Fruit fly (Drosophila melanogaster) whole organism, embryonic: ENCODE data around the gene Wdr62.

Experiments used
- Asciz ChIP-seq: fragments of 200-800 bp; sonication (Bioruptor generic); optimal IDR thresholded peaks from 2 replicates; lab custom pipeline; 2017; ENCODE audit warnings: missing biosample characterization, mild to moderate bottlenecking, missing genetic modification characterization, missing genetic modification reagents
- B-H1 ChIP-seq: fragments of 200-800 bp; sonication (Bioruptor generic); IDR thresholded peaks from 3 replicates; pipeline ENCODE4 v1.3.6; 2022; ENCODE audit warnings: missing biosample characterization, missing genetic modification characterization
- Blimp-1 ChIP-seq: fragments of 200-800 bp; sonication (Bioruptor generic); optimal IDR thresholded peaks from 3 replicates; lab custom pipeline; 2018; ENCODE audit warnings: missing biosample characterization, missing genetic modification characterization, mild to moderate bottlenecking, moderate library complexity, missing genetic modification reagents
- CG10209 ChIP-seq: fragments of 200-800 bp; sonication (Bioruptor generic); optimal IDR thresholded peaks from 3 replicates; lab custom pipeline; 2017; ENCODE audit warnings: missing biosample characterization, mild to moderate bottlenecking, missing genetic modification characterization, missing genetic modification reagents
- CG10267 ChIP-seq: fragments of 200-800 bp; sonication (Bioruptor generic); optimal IDR thresholded peaks from 2 replicates; lab custom pipeline; 2018; ENCODE audit warnings: missing biosample characterization, mild to moderate bottlenecking, missing genetic modification characterization, moderate library complexity
- CG10274 ChIP-seq: fragments of 200-800 bp; sonication (Bioruptor generic); optimal IDR thresholded peaks from 3 replicates; lab custom pipeline; 2017; ENCODE audit warnings: missing biosample characterization, mild to moderate bottlenecking, missing genetic modification characterization
- CG14050 ChIP-seq: fragments of 200-800 bp; sonication (Bioruptor generic); IDR thresholded peaks from 3 replicates; pipeline ENCODE4 v1.3.6; 2022; ENCODE audit warnings: missing biosample characterization, missing genetic modification characterization
- CG1602 ChIP-seq: fragments of 200-800 bp; sonication (Bioruptor generic); optimal IDR thresholded peaks from 3 replicates; lab custom pipeline; 2016; ENCODE audit warnings: missing biosample characterization, missing genetic modification characterization
- CG1647 ChIP-seq: fragments of 200-800 bp; sonication (Bioruptor generic); optimal IDR thresholded peaks from 3 replicates; lab custom pipeline; 2016; ENCODE audit warnings: missing biosample characterization, missing genetic modification characterization
- CG16815 ChIP-seq: fragments of 200-800 bp; sonication (Bioruptor generic); optimal IDR thresholded peaks from 3 replicates; lab custom pipeline; 2017; ENCODE audit warnings: missing biosample characterization, mild to moderate bottlenecking, missing genetic modification characterization
- CG17612 ChIP-seq: fragments of 200-800 bp; sonication (Bioruptor generic); IDR thresholded peaks from 2 replicates; pipeline ENCODE4 v1.3.6; 2022; ENCODE audit warnings: missing biosample characterization, missing genetic modification characterization
- CG3407 ChIP-seq: fragments of 200-800 bp; sonication (Bioruptor generic); optimal IDR thresholded peaks from 2 replicates; lab custom pipeline; 2018; ENCODE audit warnings: missing biosample characterization, mild to moderate bottlenecking, missing genetic modification characterization
- CG34422 ChIP-seq: fragments of 200-800 bp; sonication (Bioruptor generic); IDR thresholded peaks from 3 replicates; pipeline ENCODE4 v1.3.6; 2022; ENCODE audit warnings: missing biosample characterization, missing genetic modification characterization
- CG3726 ChIP-seq: fragments of 200-800 bp; sonication (Bioruptor generic); IDR thresholded peaks from 3 replicates; pipeline ENCODE4, ENCODE4 v1.3.6; 2022; ENCODE audit warnings: missing biosample characterization, missing genetic modification characterization
- CG7372 ChIP-seq: fragments of 200-800 bp; sonication (Bioruptor generic); IDR thresholded peaks from 2 replicates; pipeline ENCODE4 v1.3.6; 2022; ENCODE audit warnings: missing biosample characterization, missing genetic modification characterization
- CG8281 ChIP-seq: fragments of 200-800 bp; sonication (Bioruptor generic); optimal IDR thresholded peaks from 2 replicates; lab custom pipeline; 2018; ENCODE audit warnings: missing biosample characterization, mild to moderate bottlenecking, missing genetic modification characterization, moderate library complexity
- CG8765 ChIP-seq: fragments of 200-800 bp; sonication (Bioruptor generic); IDR thresholded peaks from 2 replicates; pipeline ENCODE4 v1.3.6; 2022; ENCODE audit warnings: missing biosample characterization, missing genetic modification characterization
- CG9609 ChIP-seq: fragments of 200-800 bp; sonication (Bioruptor generic); optimal IDR thresholded peaks from 3 replicates; lab custom pipeline; 2016; ENCODE audit warnings: missing biosample characterization, missing genetic modification characterization
- Dip3 ChIP-seq: fragments of 200-800 bp; sonication (Bioruptor generic); optimal IDR thresholded peaks from 3 replicates; lab custom pipeline; 2016; ENCODE audit warnings: missing biosample characterization, missing genetic modification characterization
- Doc2 ChIP-seq: fragments of 200-800 bp; sonication (Bioruptor generic); IDR thresholded peaks from 2 replicates; pipeline ENCODE4 v1.3.6; 2022; ENCODE audit warnings: missing biosample characterization, missing genetic modification characterization
- Drgx ChIP-seq: fragments of 200-800 bp; sonication (Bioruptor generic); IDR thresholded peaks from 2 replicates; pipeline ENCODE4 v1.3.6; 2022; ENCODE audit warnings: missing biosample characterization, missing genetic modification characterization
- E2f1 ChIP-seq: fragments of 200-800 bp; sonication (Bioruptor generic); IDR thresholded peaks from 2 replicates; pipeline ENCODE4 v1.3.6; 2022; ENCODE audit warnings: missing biosample characterization, missing genetic modification characterization
- E2f2 ChIP-seq: fragments of 200-800 bp; sonication (Bioruptor generic); IDR thresholded peaks from 2 replicates; pipeline ENCODE4 v1.3.6; 2022; ENCODE audit warnings: missing biosample characterization, missing genetic modification characterization
- Eip74EF ChIP-seq, 2 experiments: fragments of 200-800 bp in 1 of 2; fragments of >200 bp in 1 of 2; sonication (Bioruptor generic) in 1 of 2; optimal IDR thresholded peaks; 2 replicates each; lab custom pipeline; 2017 to 2019; ENCODE audit warnings: missing biosample characterization in 2 of 2, missing genetic modification characterization in 2 of 2, mild to moderate bottlenecking in 1 of 2, moderate library complexity in 1 of 2
- Kr ChIP-seq: fragments of 200-800 bp; sonication (Bioruptor generic); optimal IDR thresholded peaks from 2 replicates; lab custom pipeline; 2017; ENCODE audit warnings: missing biosample characterization, mild to moderate bottlenecking, missing genetic modification characterization
- Ravus ChIP-seq: fragments of 200-800 bp; sonication (Bioruptor generic); IDR thresholded peaks from 2 replicates; pipeline ENCODE4 v1.3.6; 2022; ENCODE audit warnings: missing biosample characterization, missing genetic modification characterization
- Scr ChIP-seq: fragments of 200-800 bp; sonication (Bioruptor generic); IDR thresholded peaks from 2 replicates; pipeline ENCODE4 v1.3.6; 2022; ENCODE audit warnings: missing biosample characterization, missing genetic modification characterization; ENCODE audit not compliant: partially characterized antibody
- amos ChIP-seq: fragments of 200-800 bp; sonication (Bioruptor generic); IDR thresholded peaks from 2 replicates; pipeline ENCODE4 v1.3.6; 2022; ENCODE audit warnings: missing biosample characterization, missing genetic modification characterization; ENCODE audit not compliant: partially characterized antibody
- aop ChIP-seq: fragments of 200-800 bp; sonication (Bioruptor generic); IDR thresholded peaks from 2 replicates; pipeline ENCODE4 v1.3.6; 2022; ENCODE audit warnings: missing biosample characterization, missing genetic modification characterization
- bowl ChIP-seq: fragments of 200-800 bp; sonication (Bioruptor generic); IDR thresholded peaks from 2 replicates; pipeline ENCODE4 v1.3.6; 2022; ENCODE audit warnings: missing biosample characterization, missing genetic modification characterization
- chinmo ChIP-seq: fragments of 200-800 bp; sonication (Bioruptor generic); IDR thresholded peaks from 4 replicates; pipeline ENCODE4 v1.3.6; 2022; ENCODE audit warnings: missing biosample characterization, missing genetic modification characterization; ENCODE audit not compliant: partially characterized antibody
- crol ChIP-seq: fragments of 200-800 bp; sonication (Bioruptor generic); IDR thresholded peaks from 2 replicates; pipeline ENCODE4 v1.3.6; 2022; ENCODE audit warnings: missing biosample characterization, missing genetic modification characterization
- dmrt99B ChIP-seq: fragments of 200-800 bp; sonication (Bioruptor generic); optimal IDR thresholded peaks from 2 replicates; lab custom pipeline; 2018; ENCODE audit warnings: missing biosample characterization, mild to moderate bottlenecking, missing genetic modification characterization, moderate library complexity
- dysf ChIP-seq: fragments of 200-800 bp; sonication (Bioruptor generic); IDR thresholded peaks from 3 replicates; pipeline ENCODE4 v1.3.6; 2022; ENCODE audit warnings: missing biosample characterization, missing genetic modification characterization
- eve ChIP-seq, 2 experiments: fragments of >200 bp; optimal IDR thresholded peaks; 2 replicates each; lab custom pipeline; 2017; ENCODE audit warnings: missing biosample characterization in 2 of 2, missing genetic modification characterization in 2 of 2
- ewg ChIP-seq: fragments of 200-800 bp; sonication (Bioruptor generic); optimal IDR thresholded peaks from 3 replicates; lab custom pipeline; 2017; ENCODE audit warnings: mild to moderate bottlenecking, missing biosample characterization, missing genetic modification reagents, missing genetic modification characterization
- gce ChIP-seq: fragments of 200-800 bp; sonication (Bioruptor generic); IDR thresholded peaks from 3 replicates; pipeline ENCODE4 v1.3.6; 2022; ENCODE audit warnings: missing biosample characterization, missing genetic modification characterization
- h ChIP-seq: fragments of >200 bp; optimal IDR thresholded peaks from 2 replicates; lab custom pipeline; 2017
- hkb ChIP-seq, 2 experiments: fragments of 200-800 bp in 1 of 2; fragments of >200 bp in 1 of 2; sonication (Bioruptor generic) in 1 of 2; IDR thresholded peaks in 1 of 2; optimal IDR thresholded peaks in 1 of 2; 2 replicates each; pipeline versions ENCODE4 v1.3.6 to Lab custom; 2017 to 2022; ENCODE audit warnings: missing biosample characterization in 1 of 2, missing genetic modification characterization in 1 of 2
- lmd ChIP-seq: fragments of 200-800 bp; sonication (Bioruptor generic); IDR thresholded peaks from 2 replicates; pipeline ENCODE4 v1.3.6; 2022; ENCODE audit warnings: missing biosample characterization, missing genetic modification characterization
- nau ChIP-seq: fragments of 200-800 bp; sonication (Bioruptor generic); optimal IDR thresholded peaks from 3 replicates; lab custom pipeline; 2017; ENCODE audit warnings: missing biosample characterization, mild to moderate bottlenecking, missing genetic modification characterization, missing genetic modification reagents
- oc ChIP-seq: fragments of 200-800 bp; sonication (Bioruptor generic); optimal IDR thresholded peaks from 2 replicates; lab custom pipeline; 2018; ENCODE audit warnings: missing biosample characterization, mild to moderate bottlenecking, missing genetic modification characterization, moderate library complexity
- p53 ChIP-seq: fragments of 200-800 bp; sonication (Bioruptor generic); optimal IDR thresholded peaks from 2 replicates; lab custom pipeline; 2016; ENCODE audit warnings: missing biosample characterization, missing genetic modification characterization
- peb ChIP-seq: fragments of 200-800 bp; sonication (Bioruptor generic); IDR thresholded peaks from 2 replicates; pipeline ENCODE4 v1.3.6; 2022; ENCODE audit warnings: missing biosample characterization, missing genetic modification characterization
- sima ChIP-seq: fragments of 200-800 bp; sonication (Bioruptor generic); optimal IDR thresholded peaks from 2 replicates; lab custom pipeline; 2016; ENCODE audit warnings: missing biosample characterization, missing genetic modification characterization
- sqz ChIP-seq: fragments of 200-800 bp; sonication (Bioruptor generic); optimal IDR thresholded peaks from 3 replicates; lab custom pipeline; 2018; ENCODE audit warnings: missing biosample characterization, mild to moderate bottlenecking, missing genetic modification characterization
- tin ChIP-seq: fragments of 200-800 bp; sonication (Bioruptor generic); optimal IDR thresholded peaks from 3 replicates; lab custom pipeline; 2016; ENCODE audit warnings: missing biosample characterization, missing genetic modification characterization
- unpg ChIP-seq: fragments of 200-800 bp; sonication (Bioruptor generic); optimal IDR thresholded peaks from 3 replicates; lab custom pipeline; 2018; ENCODE audit warnings: missing biosample characterization, mild to moderate bottlenecking, missing genetic modification characterization, moderate library complexity
- vfl ChIP-seq: fragments of 200-800 bp; sonication (Bioruptor generic); optimal IDR thresholded peaks from 2 replicates; lab custom pipeline; 2016; ENCODE audit warnings: missing biosample characterization, missing genetic modification characterization
- z ChIP-seq: fragments of 200-800 bp; sonication (Bioruptor generic); IDR thresholded peaks from 3 replicates; pipeline ENCODE4 v1.3.6; 2022; ENCODE audit warnings: missing biosample characterization, missing genetic modification characterization

Wdr62 gene

DNA sequence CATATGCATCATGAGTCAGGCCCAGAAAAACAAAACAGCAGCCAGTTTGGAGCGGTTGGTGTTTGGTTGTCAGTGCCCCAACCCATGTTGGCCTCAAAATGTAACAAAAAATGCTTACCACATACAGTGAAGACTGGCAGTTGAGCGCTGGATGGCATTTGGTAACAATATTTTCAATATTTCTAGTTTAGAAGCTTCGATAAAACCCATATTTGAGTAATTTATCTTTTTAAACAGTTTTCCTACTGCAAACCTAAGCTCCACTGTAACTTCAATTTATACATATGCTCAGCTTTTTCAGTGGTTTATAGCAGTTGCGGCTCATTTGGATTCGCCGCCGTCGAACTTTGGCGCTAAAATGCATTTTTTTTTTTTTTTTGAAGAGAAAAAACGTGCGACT lies 32.0 kb downstream of the Wdr62 start (continued):
- TF ChIP-seq dmrt99B (tag; lab: Kevin White, UChicago) (peak; percentile 78), CG17612 (no peak), dysf (GFP tag; lab: Robert Waterston, UW) (peak; percentile 52; the same call in 2 of the 3 replicates), CG10209 (peak; percentile 20), bowl (GFP tag; lab: Robert Waterston, UW) (0 out of 2 replicates have a peak, but pooled peaks have one; percentile 51), vfl (GFP tag; lab: Kevin White, UChicago) (no peak), oc (tag; lab: Kevin White, UChicago) (peak; percentile 43), CG14050 (peak; percentile 26; the same call in 1 of the 3 replicates), h (lab: Kevin White, UChicago) (no peak), E2f2 (peak; percentile 35; the same call in 1 of the 2 replicates), crol (no peak), unpg (GFP tag; lab: Kevin White, UChicago) (peak; percentile 47), E2f1 (GFP tag; lab: Robert Waterston, UW) (peak; percentile 68), Drgx (GFP tag; lab: Robert Waterston, UW) (peak; percentile 92), amos (no peak), gce (GFP tag; lab: Robert Waterston, UW) (peak; percentile 53; the same call in 1 of the 3 replicates), Blimp-1 (GFP tag; lab: Kevin White, UChicago) (peak; percentile 57), B-H1 (GFP tag; lab: Robert Waterston, UW) (peak; percentile 60), CG1647 (GFP tag; lab: Kevin White, UChicago) (no peak), hkb (optimal IDR thresholded peaks at IDR 0.05; lab: Kevin White, UChicago) (no peak), hkb (GFP tag; IDR thresholded peaks at IDR 0.05; lab: Robert Waterston, UW) (peak; percentile 60), tin (GFP tag; lab: Kevin White, UChicago) (peak; percentile 10), sqz (peak; percentile 65), Scr (GFP tag; lab: Robert Waterston, UW) (no peak), Eip74EF (GFP tag; optimal IDR thresholded peaks at IDR 0.05; lab: Kevin White, UChicago) (peak in 1 of 2 experiments; percentile 28), z (GFP tag; lab: Robert Waterston, UW) (no peak), CG3407 (GFP tag; lab: Kevin White, UChicago) (peak; percentile 27), CG10267 (no peak), Dip3 (GFP tag; lab: Kevin White, UChicago) (no peak), CG3726 (GFP tag; lab: Robert Waterston, UW) (peak; percentile 56; the same call in 1 of the 3 replicates), aop (no peak), p53 (GFP tag; lab: Kevin White, UChicago) (no peak), CG34422 (GFP tag; lab: Robert Waterston, UW) (peak; percentile 77; the same call in 2 of the 3 replicates), CG7372 (0 out of 2 replicates have a peak, but pooled peaks have one; percentile 17), nau (GFP tag; lab: Kevin White, UChicago) (no peak), Ravus (GFP tag; lab: Robert Waterston, UW) (0 out of 2 replicates have a peak, but pooled peaks have one; percentile 18), CG8765 (GFP tag; lab: Robert Waterston, UW) (no peak), peb (peak; percentile 34; the same call in 1 of the 2 replicates), CG9609 (no peak), CG1602 (GFP tag; lab: Kevin White, UChicago) (peak; percentile 5), CG8281 (no peak), Asciz (GFP tag; lab: Kevin White, UChicago) (peak; percentile 45), CG16815 (GFP tag; lab: Kevin White, UChicago) (no peak), sima (GFP tag; lab: Kevin White, UChicago) (no peak), lmd (peak; percentile 31; the same call in 1 of the 2 replicates), Kr (GFP tag; lab: Kevin White, UChicago) (no peak), eve (GFP tag; optimal IDR thresholded peaks at IDR 0.05; lab: Kevin White, UChicago) (peak in 1 of 2 experiments; percentile 60), ewg (GFP tag; lab: Kevin White, UChicago) (peak; percentile 45), CG10274 (GFP tag; lab: Kevin White, UChicago) (no peak), chinmo (GFP tag; lab: Robert Waterston, UW) (no peak), Doc2 (GFP tag; lab: Robert Waterston, UW) (0 out of 2 replicates have a peak, but pooled peaks have one; percentile 16)
